Worm (Caenorhabditis elegans): ENCODE data around the gene T01B7.9.

- no peak for TF ChIP-seq klf-2 (GFP tag; conservative IDR thresholded peaks at IDR 0.05)
- TF ChIP-seq ref-1 (GFP tag; conservative IDR thresholded peaks at IDR 0.05), result no peak
- no peak for TF ChIP-seq flt-1 (GFP tag; IDR thresholded peaks at IDR 0.05)
- TF ChIP-seq cog-1 (tag; optimal IDR thresholded peaks at IDR 0.05), result no peak
- no peak for TF ChIP-seq tab-1 (GFP tag; IDR thresholded peaks at IDR 0.05)
- no peak for TF ChIP-seq T22C8.4 (GFP tag; IDR thresholded peaks at IDR 0.05)
- no peak for TF ChIP-seq ztf-23 (GFP tag; IDR thresholded peaks at IDR 0.05)
- TF ChIP-seq ztf-29 (GFP tag; IDR thresholded peaks at IDR 0.05), result no peak
Measured at ce11 chrII:8746298-8746775, 19.7 kb upstream of the T01B7.9 start.

Measured in whole organism, midembryonic.